Fruit fly (Drosophila melanogaster) whole organism, embryonic: ENCODE data around the gene CG3224.

ENCODE experiments used
- Aef1 ChIP-seq: fragments of 200-800 bp; sonication (Bioruptor generic); IDR thresholded peaks from 3 replicates; pipeline ENCODE4 v1.3.6; 2022; ENCODE audit warnings: missing biosample characterization, missing genetic modification characterization
- CG10274 ChIP-seq: fragments of 200-800 bp; sonication (Bioruptor generic); optimal IDR thresholded peaks from 3 replicates; lab custom pipeline; 2017; ENCODE audit warnings: missing biosample characterization, mild to moderate bottlenecking, missing genetic modification characterization
- CG10565 ChIP-seq: fragments of 200-800 bp; sonication (Bioruptor generic); optimal IDR thresholded peaks from 3 replicates; lab custom pipeline; 2016; ENCODE audit warnings: missing biosample characterization, mild to moderate bottlenecking, missing genetic modification characterization
- CG11504 ChIP-seq: fragments of 200-800 bp; sonication (Bioruptor generic); optimal IDR thresholded peaks from 3 replicates; lab custom pipeline; 2019; ENCODE audit warnings: missing biosample characterization, mild to moderate bottlenecking, missing genetic modification characterization, moderate library complexity
- CG12299 ChIP-seq: fragments of 200-800 bp; sonication (Bioruptor generic); optimal IDR thresholded peaks from 2 replicates; lab custom pipeline; 2018; ENCODE audit warnings: missing biosample characterization, mild to moderate bottlenecking, missing genetic modification characterization
- CG13123 ChIP-seq: fragments of 200-800 bp; sonication (Bioruptor generic); optimal IDR thresholded peaks from 2 replicates; lab custom pipeline; 2016; ENCODE audit warnings: missing biosample characterization, missing genetic modification characterization
- CG14441 ChIP-seq: fragments of 200-800 bp; sonication (Bioruptor generic); IDR thresholded peaks from 2 replicates; pipeline ENCODE4 v1.3.6; 2022; ENCODE audit warnings: missing biosample characterization, missing genetic modification characterization
- CG14860 ChIP-seq: fragments of 200-800 bp; sonication (Bioruptor generic); IDR thresholded peaks from 3 replicates; pipeline ENCODE4 v1.3.6; 2022; ENCODE audit warnings: missing biosample characterization, missing genetic modification characterization; ENCODE audit not compliant: partially characterized antibody
- CG16779 ChIP-seq: fragments of 200-800 bp; sonication (Bioruptor generic); IDR thresholded peaks from 2 replicates; pipeline ENCODE4 v1.3.6; 2022; ENCODE audit warnings: missing biosample characterization, missing genetic modification characterization
- CG16863 ChIP-seq: fragments of 200-800 bp; sonication (Bioruptor generic); optimal IDR thresholded peaks from 3 replicates; lab custom pipeline; 2016; ENCODE audit warnings: missing biosample characterization, missing genetic modification characterization
- CG17359 ChIP-seq: fragments of 200-800 bp; sonication (Bioruptor generic); optimal IDR thresholded peaks from 3 replicates; lab custom pipeline; 2018; ENCODE audit warnings: missing biosample characterization, mild to moderate bottlenecking, missing genetic modification characterization, moderate library complexity
- CG17361 ChIP-seq: fragments of 200-800 bp; sonication (Bioruptor generic); IDR thresholded peaks from 3 replicates; pipeline ENCODE4 v1.3.6; 2022; ENCODE audit warnings: missing biosample characterization, missing genetic modification characterization
- CG17568 ChIP-seq: fragments of 200-800 bp; sonication (Bioruptor generic); optimal IDR thresholded peaks from 2 replicates; lab custom pipeline; 2018; ENCODE audit warnings: missing biosample characterization, mild to moderate bottlenecking, missing genetic modification characterization, moderate library complexity
- CG1832 ChIP-seq: fragments of 200-800 bp; sonication (Bioruptor generic); optimal IDR thresholded peaks from 2 replicates; lab custom pipeline; 2017; ENCODE audit warnings: missing biosample characterization, mild to moderate bottlenecking, missing genetic modification characterization, inconsistent platforms
- CG2116 ChIP-seq: fragments of 200-800 bp; sonication (Bioruptor generic); optimal IDR thresholded peaks from 3 replicates; lab custom pipeline; 2018; ENCODE audit warnings: missing biosample characterization, mild to moderate bottlenecking, missing genetic modification characterization
- CG30431 ChIP-seq: fragments of 200-800 bp; sonication (Bioruptor generic); optimal IDR thresholded peaks from 2 replicates; lab custom pipeline; 2017; ENCODE audit warnings: missing biosample characterization, missing genetic modification characterization
- CG3281 ChIP-seq: fragments of 200-800 bp; sonication (Bioruptor generic); optimal IDR thresholded peaks from 3 replicates; lab custom pipeline; 2017; ENCODE audit warnings: missing biosample characterization, mild to moderate bottlenecking, missing genetic modification characterization
- CG3838 ChIP-seq: fragments of 200-800 bp; sonication (Bioruptor generic); optimal IDR thresholded peaks from 3 replicates; lab custom pipeline; 2016; ENCODE audit warnings: missing biosample characterization, missing genetic modification characterization
- CG3995 ChIP-seq: fragments of 200-800 bp; sonication (Bioruptor generic); optimal IDR thresholded peaks from 3 replicates; lab custom pipeline; 2016; ENCODE audit warnings: missing biosample characterization, missing genetic modification characterization
- CG43689 ChIP-seq: fragments of 200-800 bp; sonication (Bioruptor generic); IDR thresholded peaks from 2 replicates; pipeline ENCODE4 v1.3.6; 2022; ENCODE audit warnings: missing biosample characterization, missing genetic modification characterization
- CG5180 ChIP-seq: fragments of 200-800 bp; sonication (Bioruptor generic); optimal IDR thresholded peaks from 3 replicates; lab custom pipeline; 2017; ENCODE audit warnings: missing biosample characterization, missing genetic modification characterization, mild to moderate bottlenecking, moderate library complexity, missing genetic modification reagents
- CG6765 ChIP-seq: fragments of 200-800 bp; sonication (Bioruptor generic); optimal IDR thresholded peaks from 3 replicates; lab custom pipeline; 2017; ENCODE audit warnings: missing biosample characterization, mild to moderate bottlenecking, missing genetic modification characterization
- CG6854 ChIP-seq: fragments of 200-800 bp; sonication (Bioruptor generic); optimal IDR thresholded peaks from 3 replicates; lab custom pipeline; 2017; ENCODE audit warnings: missing biosample characterization, mild to moderate bottlenecking, missing genetic modification characterization
- CoRest ChIP-seq: fragments of 200-800 bp; sonication (Bioruptor generic); optimal IDR thresholded peaks from 3 replicates; lab custom pipeline; 2018; ENCODE audit warnings: missing biosample characterization, mild to moderate bottlenecking, missing genetic modification characterization, moderate library complexity
- Fer3 ChIP-seq: fragments of 200-800 bp; sonication (Bioruptor generic); optimal IDR thresholded peaks from 2 replicates; lab custom pipeline; 2018; ENCODE audit warnings: missing biosample characterization, mild to moderate bottlenecking, missing genetic modification characterization, moderate library complexity
- HLH4C ChIP-seq: fragments of 200-800 bp; sonication (Bioruptor generic); IDR thresholded peaks from 3 replicates; pipeline ENCODE4 v1.3.6; 2022; ENCODE audit warnings: missing biosample characterization, missing genetic modification characterization; ENCODE audit not compliant: partially characterized antibody
- Hr39 ChIP-seq: fragments of >200 bp; optimal IDR thresholded peaks from 2 replicates; lab custom pipeline; 2017
- Med ChIP-seq: fragments of 200-800 bp; sonication (Bioruptor generic); peaks from one replicate; lab custom pipeline; 2016; ENCODE audit warnings: missing biosample characterization, missing genetic modification characterization, mild to moderate bottlenecking, inconsistent platforms, moderate library complexity
- NC2β ChIP-seq: fragments of 200-800 bp; sonication (Bioruptor generic); optimal IDR thresholded peaks from 2 replicates; lab custom pipeline; 2016; ENCODE audit warnings: missing biosample characterization, missing genetic modification characterization
- Nf-YB ChIP-seq: fragments of 200-800 bp; sonication (Bioruptor generic); optimal IDR thresholded peaks from 3 replicates; lab custom pipeline; 2019; ENCODE audit warnings: missing biosample characterization, mild to moderate bottlenecking, missing genetic modification characterization, moderate library complexity
- Sry-β ChIP-seq: fragments of 200-800 bp; sonication (Bioruptor generic); optimal IDR thresholded peaks from 2 replicates; lab custom pipeline; 2018; ENCODE audit warnings: missing biosample characterization, mild to moderate bottlenecking, missing genetic modification characterization, moderate library complexity
- Trl ChIP-seq, 3 experiments: fragments of >200 bp in 2 of 3; fragments of 200-800 bp in 1 of 3; sonication (Bioruptor generic) in 1 of 3; optimal IDR thresholded peaks; 2 replicates in 1 of 3; 3 replicates in 2 of 3; lab custom pipeline; 2016 to 2017; ENCODE audit warnings: missing biosample characterization in 1 of 3, missing genetic modification characterization in 1 of 3
- Usf ChIP-seq: fragments of 200-800 bp; sonication (Bioruptor generic); optimal IDR thresholded peaks from 2 replicates; lab custom pipeline; 2017; ENCODE audit warnings: missing genotype, missing biosample characterization, missing genetic modification characterization
- ara ChIP-seq: fragments of 200-800 bp; sonication (Bioruptor generic); IDR thresholded peaks from 2 replicates; pipeline ENCODE4 v1.3.6; 2022; ENCODE audit warnings: missing biosample characterization, missing genetic modification characterization
- bab2 ChIP-seq: fragments of 200-800 bp; sonication (Bioruptor generic); optimal IDR thresholded peaks from 2 replicates; lab custom pipeline; 2016; ENCODE audit warnings: missing biosample characterization, missing genetic modification characterization
- da ChIP-seq: fragments of 200-800 bp; sonication (Bioruptor generic); optimal IDR thresholded peaks from 2 replicates; lab custom pipeline; 2016; ENCODE audit warnings: missing biosample characterization, missing genetic modification characterization
- emc ChIP-seq: fragments of 200-800 bp; sonication (Bioruptor generic); optimal IDR thresholded peaks from 2 replicates; lab custom pipeline; 2016; ENCODE audit warnings: missing biosample characterization, missing genetic modification characterization
- eyg ChIP-seq: fragments of 200-800 bp; sonication (Bioruptor generic); optimal IDR thresholded peaks from 3 replicates; lab custom pipeline; 2016; ENCODE audit warnings: missing biosample characterization, missing genetic modification characterization
- jumu ChIP-seq: fragments of 200-800 bp; sonication (Bioruptor generic); optimal IDR thresholded peaks from 3 replicates; lab custom pipeline; 2016; ENCODE audit warnings: missing biosample characterization, missing genetic modification characterization
- klu ChIP-seq: fragments of 200-800 bp; sonication (Bioruptor generic); IDR thresholded peaks from 2 replicates; pipeline ENCODE4 v1.3.6; 2022; ENCODE audit warnings: missing biosample characterization, missing genetic modification characterization
- luna ChIP-seq: fragments of 200-800 bp; sonication (Bioruptor generic); optimal IDR thresholded peaks from 2 replicates; lab custom pipeline; 2016; ENCODE audit warnings: missing biosample characterization, missing genetic modification characterization
- nerfin-2 ChIP-seq: fragments of 200-800 bp; sonication (Bioruptor generic); IDR thresholded peaks from 2 replicates; pipeline ENCODE4 v1.3.6; 2022; ENCODE audit warnings: missing biosample characterization, missing genetic modification characterization; ENCODE audit not compliant: partially characterized antibody
- phol ChIP-seq: fragments of 200-800 bp; sonication (Bioruptor generic); optimal IDR thresholded peaks from 3 replicates; lab custom pipeline; 2018; ENCODE audit warnings: missing biosample characterization, mild to moderate bottlenecking, missing genetic modification characterization, moderate library complexity
- psq ChIP-seq: fragments of 200-800 bp; sonication (Bioruptor generic); optimal IDR thresholded peaks from 2 replicates; lab custom pipeline; 2017; ENCODE audit warnings: missing biosample characterization, missing genetic modification characterization
- ro ChIP-seq: fragments of 200-800 bp; sonication (Bioruptor generic); IDR thresholded peaks from 2 replicates; pipeline ENCODE4 v1.3.6; 2022; ENCODE audit warnings: missing biosample characterization, missing genetic modification characterization
- seq ChIP-seq: fragments of 200-800 bp; sonication (Bioruptor generic); IDR thresholded peaks from 2 replicates; pipeline ENCODE4 v1.3.6; 2022; ENCODE audit warnings: missing biosample characterization, missing genetic modification characterization
- so ChIP-seq: fragments of 200-800 bp; sonication (Bioruptor generic); IDR thresholded peaks from 3 replicates; pipeline ENCODE4 v1.3.6; 2022; ENCODE audit warnings: missing biosample characterization, missing genetic modification characterization
- sug ChIP-seq: fragments of 200-800 bp; optimal IDR thresholded peaks from 2 replicates; lab custom pipeline; 2019; ENCODE audit warnings: missing biosample characterization, mild to moderate bottlenecking, missing genetic modification characterization, moderate library complexity
- unpg ChIP-seq: fragments of 200-800 bp; sonication (Bioruptor generic); optimal IDR thresholded peaks from 3 replicates; lab custom pipeline; 2018; ENCODE audit warnings: missing biosample characterization, mild to moderate bottlenecking, missing genetic modification characterization, moderate library complexity
- z ChIP-seq: fragments of 200-800 bp; sonication (Bioruptor generic); IDR thresholded peaks from 3 replicates; pipeline ENCODE4 v1.3.6; 2022; ENCODE audit warnings: missing biosample characterization, missing genetic modification characterization

Gene CG3224

dm6 chrX:6677826-6678489 lies 16.7 kb upstream of the CG3224 start, which contains the start of gene Fum1 (continued):
- TF ChIP-seq CG1832 (GFP tag; lab: Kevin White, UChicago) = no peak
- peak; percentile 97 for TF ChIP-seq CG2116
- TF ChIP-seq CG16779 (GFP tag; lab: Robert Waterston, UW) = no peak
- peak; percentile 10 for TF ChIP-seq jumu (GFP tag; lab: Kevin White, UChicago)
- no peak for TF ChIP-seq CG5180 (GFP tag; lab: Kevin White, UChicago)
- no peak for TF ChIP-seq CG13123 (GFP tag; lab: Kevin White, UChicago)
- TF ChIP-seq phol = peak; percentile 34
- TF ChIP-seq CG10565 (GFP tag; lab: Kevin White, UChicago) = no peak
- peak; percentile 25 for TF ChIP-seq CG12299
- no peak for TF ChIP-seq bab2
- peak; percentile 14 for TF ChIP-seq CG3281 (GFP tag; lab: Kevin White, UChicago)
- no peak for TF ChIP-seq CG30431 (GFP tag; lab: Kevin White, UChicago)
- no peak for TF ChIP-seq ara (GFP tag; lab: Robert Waterston, UW)
- TF ChIP-seq CG17568 = no peak
- TF ChIP-seq CG10274 = no peak
- TF ChIP-seq CG6765 (GFP tag; lab: Kevin White, UChicago) = no peak
- TF ChIP-seq NC2β = no peak
- no peak for TF ChIP-seq CG14441
- TF ChIP-seq unpg (GFP tag; lab: Kevin White, UChicago) = no peak
- TF ChIP-seq Med (GFP tag; lab: Kevin White, UChicago) = peak; percentile 45
- TF ChIP-seq Usf = no peak
- TF ChIP-seq emc (GFP tag; lab: Kevin White, UChicago) = no peak
- TF ChIP-seq psq (GFP tag; lab: Kevin White, UChicago) = no peak
- no peak for TF ChIP-seq CG3838 (GFP tag; lab: Kevin White, UChicago)
- no peak for TF ChIP-seq CG6854
- no peak for TF ChIP-seq luna
- TF ChIP-seq da (GFP tag; lab: Kevin White, UChicago) = peak; percentile 23
- peak; percentile 92 for TF ChIP-seq HLH4C
- TF ChIP-seq Sry-β (GFP tag; lab: Kevin White, UChicago) = no peak
- TF ChIP-seq CG17361 (GFP tag; lab: Robert Waterston, UW) = peak; percentile 19; the same call in 1 of the 3 replicates
- no peak for TF ChIP-seq CG16863 (GFP tag; lab: Kevin White, UChicago)
- no peak for TF ChIP-seq Hr39 (lab: Kevin White, UChicago)
- TF ChIP-seq CG17359 (tag; lab: Kevin White, UChicago) = no peak
- TF ChIP-seq Trl (optimal IDR thresholded peaks at IDR 0.05; lab: Kevin White, UChicago) = no peak
- TF ChIP-seq Trl (GFP tag; optimal IDR thresholded peaks at IDR 0.05; lab: Kevin White, UChicago) = peak; percentile 10
- no peak for TF ChIP-seq ro (GFP tag; lab: Robert Waterston, UW)
- TF ChIP-seq seq (GFP tag; lab: Robert Waterston, UW) = no peak
- peak; percentile 24 for TF ChIP-seq CoRest
- peak; percentile 36 for TF ChIP-seq CG3995 (GFP tag; lab: Kevin White, UChicago)
- TF ChIP-seq eyg (GFP tag; lab: Kevin White, UChicago) = no peak
- no peak for TF ChIP-seq Nf-YB
- TF ChIP-seq nerfin-2 (GFP tag; lab: Robert Waterston, UW) = peak; percentile 84
- peak; percentile 39 for TF ChIP-seq sug (tag; lab: Kevin White, UChicago)
- TF ChIP-seq CG14860 (GFP tag; lab: Robert Waterston, UW) = peak; percentile 88
- no peak for TF ChIP-seq CG11504 (tag; lab: Kevin White, UChicago)
- TF ChIP-seq Aef1 (GFP tag; lab: Robert Waterston, UW) = peak; percentile 24; the same call in 1 of the 3 replicates
- TF ChIP-seq z (GFP tag; lab: Robert Waterston, UW) = no peak
- no peak for TF ChIP-seq klu
- TF ChIP-seq CG43689 = no peak
- no peak for TF ChIP-seq Fer3 (tag; lab: Kevin White, UChicago)
- no peak for TF ChIP-seq so (GFP tag; lab: Robert Waterston, UW)
